Worm (Caenorhabditis elegans) whole organism, L2 larva: Measurements from ENCODE around the gene F47B10.8.

ENCODE experiments used
- C34F6.9 ChIP-seq: fragments of 150-350 bp; optimal IDR thresholded peaks from 2 replicates; lab custom pipeline; 2014; ENCODE audit warnings: missing biosample characterization, missing genetic modification characterization
- F13H6.1 ChIP-seq: sonication (generic microtip); optimal IDR thresholded peaks from 2 replicates; lab custom pipeline; 2016; ENCODE audit warnings: missing genetic modification characterization, missing compliant biosample characterization
- Y55F3AM.14 ChIP-seq: fragments of 200-800 bp; sonication (Bioruptor generic); optimal IDR thresholded peaks from 2 replicates; lab custom pipeline; 2018; ENCODE audit warnings: mild to moderate bottlenecking, missing genetic modification characterization, missing compliant biosample characterization
- ZK546.5 ChIP-seq: sonication (generic microtip); optimal IDR thresholded peaks from 2 replicates; lab custom pipeline; 2017; ENCODE audit warnings: missing biosample characterization, missing genetic modification characterization
- ama-1 ChIP-seq: fragments of 150-350 bp; optimal IDR thresholded peaks from 2 replicates; lab custom pipeline; 2018; ENCODE audit warnings: inconsistent platforms
- ceh-16 ChIP-seq: fragments of 150-350 bp; optimal IDR thresholded peaks from 2 replicates; lab custom pipeline; 2014; ENCODE audit warnings: missing biosample characterization, missing genetic modification characterization
- ceh-82 ChIP-seq: fragments of 150-350 bp; optimal IDR thresholded peaks from 2 replicates; lab custom pipeline; 2014; ENCODE audit warnings: missing biosample characterization, missing genetic modification characterization
- dmd-4 ChIP-seq: sonication (generic microtip); optimal IDR thresholded peaks from 2 replicates; lab custom pipeline; 2017; ENCODE audit warnings: missing biosample characterization, missing genetic modification characterization
- egl-27 ChIP-seq: sonication (generic microtip); optimal IDR thresholded peaks from 3 replicates; lab custom pipeline; 2017; ENCODE audit warnings: missing biosample characterization, missing genetic modification reagents, missing genetic modification characterization
- elt-1 ChIP-seq: fragments of 150-350 bp; optimal IDR thresholded peaks from 2 replicates; lab custom pipeline; 2014; ENCODE audit warnings: missing biosample characterization, missing genetic modification characterization
- elt-3 ChIP-seq: sonication (generic microtip); optimal IDR thresholded peaks from 2 replicates; lab custom pipeline; 2017; ENCODE audit warnings: missing biosample characterization, missing genetic modification characterization
- fos-1 ChIP-seq: fragments of 150-350 bp; optimal IDR thresholded peaks from 2 replicates; lab custom pipeline; 2014; ENCODE audit warnings: missing biosample characterization, missing genetic modification characterization
- gmeb-1 ChIP-seq: fragments of 150-350 bp; optimal IDR thresholded peaks from 2 replicates; lab custom pipeline; 2014; ENCODE audit warnings: missing biosample characterization, missing genetic modification characterization
- lin-11 ChIP-seq: fragments of 150-350 bp; sonication (generic microtip); optimal IDR thresholded peaks from 2 replicates; lab custom pipeline; 2014; ENCODE audit warnings: missing biosample characterization, missing genetic modification characterization, inconsistent platforms, mixed read lengths
- lin-13 ChIP-seq: fragments of 150-350 bp; optimal IDR thresholded peaks from 2 replicates; lab custom pipeline; 2014; ENCODE audit warnings: missing biosample characterization, missing genetic modification reagents, missing genetic modification characterization
- lin-39 ChIP-seq: fragments of 150-350 bp; optimal IDR thresholded peaks from 2 replicates; lab custom pipeline; 2014; ENCODE audit warnings: missing biosample characterization, missing genetic modification reagents, missing genetic modification characterization
- lsy-2 ChIP-seq, 2 experiments: fragments of 150-350 bp in 1 of 2; sonication (generic microtip) in 1 of 2; optimal IDR thresholded peaks; 2 replicates each; lab custom pipeline; 2014 to 2017; ENCODE audit warnings: missing biosample characterization in 2 of 2, missing genetic modification characterization in 2 of 2
- mab-5 ChIP-seq: fragments of 150-350 bp; optimal IDR thresholded peaks from 2 replicates; lab custom pipeline; 2014; ENCODE audit warnings: missing biosample characterization, missing genetic modification characterization
- mbf-1 ChIP-seq: sonication (generic microtip); optimal IDR thresholded peaks from 2 replicates; lab custom pipeline; 2017; ENCODE audit warnings: missing biosample characterization, missing genetic modification characterization
- mdl-1 ChIP-seq, 2 experiments: fragments of 150-350 bp in 1 of 2; sonication (generic microtip) in 1 of 2; optimal IDR thresholded peaks; 2 replicates each; lab custom pipeline; 2017; ENCODE audit warnings: missing biosample characterization in 2 of 2, missing genetic modification characterization in 2 of 2
- nhr-11 ChIP-seq: fragments of 150-350 bp; optimal IDR thresholded peaks from 2 replicates; lab custom pipeline; 2014; ENCODE audit warnings: missing biosample characterization, missing genetic modification characterization
- nhr-129 ChIP-seq: fragments of 150-350 bp; optimal IDR thresholded peaks from 2 replicates; lab custom pipeline; 2014; ENCODE audit warnings: missing biosample characterization, missing genetic modification characterization
- nhr-23 ChIP-seq: fragments of 150-350 bp; optimal IDR thresholded peaks from 2 replicates; lab custom pipeline; 2014; ENCODE audit warnings: missing biosample characterization, missing genetic modification reagents, missing genetic modification characterization
- nhr-237 ChIP-seq: fragments of 150-350 bp; optimal IDR thresholded peaks from 2 replicates; lab custom pipeline; 2014; ENCODE audit warnings: missing biosample characterization, missing genetic modification characterization
- nhr-25 ChIP-seq: fragments of 150-350 bp; sonication (generic microtip); optimal IDR thresholded peaks from 3 replicates; lab custom pipeline; 2014; ENCODE audit warnings: missing biosample characterization, missing genetic modification characterization
- nhr-6 ChIP-seq: fragments of 150-350 bp; optimal IDR thresholded peaks from 2 replicates; lab custom pipeline; 2014; ENCODE audit warnings: missing biosample characterization, missing genetic modification characterization
- nhr-77 ChIP-seq: fragments of 150-350 bp; optimal IDR thresholded peaks from 2 replicates; lab custom pipeline; 2014; ENCODE audit warnings: missing biosample characterization, missing genetic modification characterization
- sem-4 ChIP-seq: fragments of 150-350 bp; optimal IDR thresholded peaks from 2 replicates; lab custom pipeline; 2014; ENCODE audit warnings: missing biosample characterization, missing genetic modification reagents, missing genetic modification characterization
- skn-1 ChIP-seq: sonication (generic microtip); optimal IDR thresholded peaks from 2 replicates; lab custom pipeline; 2017; ENCODE audit warnings: missing biosample characterization, missing genetic modification characterization
- sma-3 ChIP-seq: sonication (generic microtip); optimal IDR thresholded peaks from 2 replicates; lab custom pipeline; 2016; ENCODE audit warnings: missing genetic modification reagents, missing genetic modification characterization, missing compliant biosample characterization
- sma-9 ChIP-seq, 2 experiments: fragments of 150-350 bp in 1 of 2; sonication (generic microtip) in 1 of 2; optimal IDR thresholded peaks; 2 replicates each; lab custom pipeline; 2014 to 2016; ENCODE audit warnings: missing genetic modification characterization in 2 of 2, mild to moderate bottlenecking in 1 of 2, missing biosample characterization in 1 of 2, missing compliant biosample characterization in 1 of 2, missing genetic modification reagents in 1 of 2, moderate library complexity in 1 of 2
- snpc-4 ChIP-seq: fragments of 150-350 bp; optimal IDR thresholded peaks from 2 replicates; lab custom pipeline; 2014; ENCODE audit warnings: missing biosample characterization, missing genetic modification characterization
- unc-39 ChIP-seq: fragments of 150-350 bp; optimal IDR thresholded peaks from 2 replicates; lab custom pipeline; 2014; ENCODE audit warnings: missing biosample characterization, missing genetic modification characterization
- unc-62 ChIP-seq: fragments of 150-350 bp; optimal IDR thresholded peaks from 2 replicates; lab custom pipeline; 2014; ENCODE audit warnings: missing biosample characterization, missing genetic modification reagents, missing genetic modification characterization
- zag-1 ChIP-seq: fragments of 150-350 bp; optimal IDR thresholded peaks from 2 replicates; lab custom pipeline; 2014; ENCODE audit warnings: missing biosample characterization, missing genetic modification characterization
- ztf-1 ChIP-seq: fragments of 200-800 bp; sonication (Bioruptor generic); conservative IDR thresholded peaks from 2 replicates; pipeline ENCODE4 v1.3.6; 2022; ENCODE audit warnings: missing genetic modification characterization, missing compliant biosample characterization
- ztf-11 ChIP-seq: sonication (generic microtip); optimal IDR thresholded peaks from 2 replicates; lab custom pipeline; 2017; ENCODE audit warnings: missing biosample characterization, missing genetic modification characterization
- ztf-4 ChIP-seq: fragments of 150-350 bp; optimal IDR thresholded peaks from 2 replicates; lab custom pipeline; 2014; ENCODE audit warnings: missing biosample characterization, missing genetic modification characterization

The F47B10.8 gene

DNA sequence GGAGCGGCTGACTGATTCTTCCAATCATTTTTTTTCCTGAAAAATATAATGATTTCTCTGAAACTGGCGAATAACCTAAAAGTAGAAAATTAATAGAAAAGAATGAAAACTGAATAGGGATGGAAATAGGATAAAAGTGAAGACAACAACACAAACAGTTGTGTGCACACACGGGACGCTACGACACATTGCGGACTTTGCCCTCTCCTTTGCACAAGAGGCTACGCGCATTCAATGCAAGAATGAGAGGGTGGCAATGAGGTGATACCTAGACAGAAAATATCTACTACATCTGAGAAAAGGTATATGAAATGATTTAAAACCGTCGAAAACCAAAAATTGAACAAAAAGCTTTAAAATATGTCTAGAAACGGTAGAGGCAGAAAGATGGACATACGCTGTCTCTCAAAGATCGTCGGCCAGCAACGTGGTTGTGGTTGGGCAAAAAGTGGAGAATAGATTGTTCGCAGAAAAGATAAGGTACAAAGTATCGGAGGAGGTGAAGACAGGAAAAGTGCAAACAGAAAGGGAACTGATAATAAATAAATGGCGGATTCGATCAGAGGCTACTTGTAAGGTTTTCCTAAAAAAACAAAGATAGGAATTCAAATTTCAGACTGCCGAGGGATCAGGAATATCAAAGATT is 10.4 kb downstream of the F47B10.8 start, which contains the start of gene suca-1:
Gene suca-1 (minus strand): TSS at position 36 of the 646 bp plus-strand sequence.
- no peak for TF ChIP-seq mab-5 (tag; lab: Kevin White, UChicago)
- peak; percentile 4 for TF ChIP-seq lin-13 (GFP tag; lab: Kevin White, UChicago)
- peak; percentile 35 for TF ChIP-seq C34F6.9
- no peak for TF ChIP-seq ztf-11
- TF ChIP-seq sma-3 (GFP tag; lab: Kevin White, UChicago) = peak; percentile 19
- peak; percentile 3 for TF ChIP-seq sem-4
- TF ChIP-seq F13H6.1 (tag; lab: Kevin White, UChicago) = peak; percentile 45
- TF ChIP-seq elt-3 (tag; lab: Kevin White, UChicago) = no peak
- peak; percentile 72 for TF ChIP-seq nhr-129 (tag; lab: Kevin White, UChicago)
- no peak for TF ChIP-seq nhr-6 (tag; lab: Kevin White, UChicago)
- TF ChIP-seq lsy-2 (tag; optimal IDR thresholded peaks at IDR 0.05; lab: Kevin White, UChicago) = peak in 1 of 2 experiments; percentile 47
- peak; percentile 38 for TF ChIP-seq nhr-25 (tag; lab: Kevin White, UChicago)
- TF ChIP-seq lin-11 (tag; lab: Kevin White, UChicago) = peak; percentile 37
- peak; percentile 45 for TF ChIP-seq sma-9 (GFP tag; optimal IDR thresholded peaks at IDR 0.05; lab: Kevin White, UChicago)
- no peak for TF ChIP-seq sma-9 (tag; optimal IDR thresholded peaks at IDR 0.05; lab: Kevin White, UChicago)
- peak; percentile 53 for TF ChIP-seq fos-1 (tag; lab: Kevin White, UChicago)

ce11 chrX:10896498-10896897 is 14.1 kb downstream of the F47B10.8 start, which contains the start of gene haly-1:
Gene haly-1 (minus strand): TSS chrX:10896598.
- no peak for TF ChIP-seq lin-39 (tag; lab: Kevin White, UChicago)
- TF ChIP-seq mdl-1 (tag; optimal IDR thresholded peaks at IDR 0.05; lab: Kevin White, UChicago) = no peak
- TF ChIP-seq ztf-11 = no peak
- no peak for TF ChIP-seq ztf-1 (GFP tag; lab: Robert Waterston, UW)
- no peak for TF ChIP-seq sem-4
- no peak for TF ChIP-seq fos-1 (tag; lab: Kevin White, UChicago)
- TF ChIP-seq lin-11 (tag; lab: Kevin White, UChicago) = no peak
- no peak for TF ChIP-seq ztf-4 (tag; lab: Kevin White, UChicago)
- no peak for TF ChIP-seq unc-39 (tag; lab: Kevin White, UChicago)
- TF ChIP-seq nhr-11 (tag; lab: Kevin White, UChicago) = no peak
- no peak for TF ChIP-seq ceh-82
- no peak for TF ChIP-seq Y55F3AM.14 (GFP tag; lab: Kevin White, UChicago)
- TF ChIP-seq, all 48 proteins: peak for 0

DNA sequence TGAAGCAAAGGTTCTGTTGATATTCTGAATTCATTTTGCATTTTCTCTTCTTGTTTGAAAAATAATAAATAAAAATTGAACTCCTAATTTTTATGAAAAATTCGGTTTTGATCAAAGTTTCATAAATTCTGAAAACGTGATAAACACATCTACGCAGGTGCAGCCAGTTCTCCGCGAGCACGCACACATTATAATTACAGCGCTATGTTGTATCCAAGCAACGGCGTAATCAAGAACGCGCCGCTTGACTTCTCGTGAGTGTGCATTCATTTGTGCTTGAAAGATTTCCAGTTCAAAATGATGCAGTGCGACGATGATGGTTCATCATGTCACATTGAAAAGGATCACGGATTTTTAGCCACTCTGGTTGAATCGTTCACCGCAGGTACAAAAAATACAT is 18.7 kb downstream of the F47B10.8 start, which contains the start of gene F47B10.3:
Gene F47B10.3 (plus strand): TSS at position 301 of the 400 bp plus-strand sequence.
- no peak for TF ChIP-seq elt-1 (tag; lab: Kevin White, UChicago)
- no peak for TF ChIP-seq sem-4
- TF ChIP-seq unc-62 = no peak
- TF ChIP-seq ama-1 (lab: Kevin White, UChicago) = no peak
- TF ChIP-seq zag-1 (tag; lab: Kevin White, UChicago) = no peak

DNA sequence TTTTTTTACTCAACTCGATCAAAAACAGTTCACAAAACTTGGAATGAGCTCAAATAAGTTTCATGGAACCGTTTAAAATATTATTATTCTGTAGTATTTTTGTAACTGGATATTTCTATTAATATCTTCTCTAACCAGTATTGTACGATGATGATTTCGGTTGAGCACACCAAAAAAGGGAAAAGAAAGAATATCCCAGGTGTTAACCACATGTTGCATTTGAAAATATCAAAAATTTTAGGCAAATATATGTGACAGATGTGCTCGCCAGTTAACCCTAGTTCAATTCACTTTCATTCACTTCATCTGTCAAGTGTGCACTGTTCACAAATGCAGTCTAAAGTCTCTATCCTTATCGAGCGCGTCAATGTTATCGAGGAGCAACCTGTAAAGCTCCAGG is 19.7 kb downstream of the F47B10.8 start, which contains the start of gene F47B10.4:
Gene F47B10.4 (plus strand): TSS at position 301 of the 400 bp plus-strand sequence.
- TF ChIP-seq unc-62 (no peak), nhr-6 (tag; lab: Kevin White, UChicago) (no peak), nhr-77 (tag; lab: Kevin White, UChicago) (no peak), ceh-82 (no peak), snpc-4 (tag; lab: Kevin White, UChicago) (no peak), ceh-16 (tag; lab: Kevin White, UChicago) (no peak), ZK546.5 (tag; lab: Kevin White, UChicago) (no peak), nhr-11 (tag; lab: Kevin White, UChicago) (no peak), gmeb-1 (tag; lab: Kevin White, UChicago) (no peak), dmd-4 (tag; lab: Kevin White, UChicago) (no peak), elt-3 (tag; lab: Kevin White, UChicago) (no peak), nhr-23 (tag; lab: Kevin White, UChicago) (no peak), skn-1 (no peak), sma-3 (GFP tag; lab: Kevin White, UChicago) (no peak), egl-27 (tag; lab: Kevin White, UChicago) (no peak), Y55F3AM.14 (GFP tag; lab: Kevin White, UChicago) (no peak), mbf-1 (tag; lab: Kevin White, UChicago) (no peak), nhr-237 (no peak)
